Fruit fly (Drosophila melanogaster) ovary, adult (tissue): Measurements from ENCODE around the gene CG13901.

Experiments used
- CG17801 ChIP-seq: fragments of 200-800 bp; optimal IDR thresholded peaks from 2 replicates; lab custom pipeline; 2019; ENCODE audit warnings: missing biosample characterization, mild to moderate bottlenecking, missing genetic modification characterization, moderate library complexity; ENCODE audit not compliant: partially characterized antibody

Gene CG13901

DNA sequence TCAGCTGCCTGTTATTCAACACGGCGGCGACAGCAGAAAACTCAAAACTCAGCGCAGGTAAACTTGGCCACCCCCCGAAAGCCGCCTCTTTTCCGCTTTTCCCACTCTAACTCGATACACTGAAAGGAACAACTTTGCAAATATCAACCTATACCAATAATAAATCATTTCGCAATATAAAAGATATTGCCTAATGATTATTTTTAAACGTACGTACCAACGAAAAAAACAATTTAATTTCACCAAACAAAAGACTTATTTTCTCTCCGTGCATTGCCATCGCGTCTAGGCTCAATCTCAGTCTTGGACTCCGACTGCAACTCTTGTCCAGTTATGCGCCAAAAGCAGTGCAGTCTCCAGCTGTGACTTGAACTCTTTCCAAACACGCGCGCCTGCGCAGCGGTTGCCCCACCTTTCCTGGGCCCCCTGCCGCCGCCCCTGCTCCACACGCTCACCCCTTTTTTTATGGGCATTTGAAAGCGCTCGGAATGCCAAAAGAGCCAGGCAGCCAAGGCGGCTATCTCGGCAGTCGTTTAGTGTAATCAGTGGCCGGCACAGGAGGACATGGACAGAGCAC lies 31.9 kb downstream of the CG13901 start:
- TF ChIP-seq CG17801 (GFP tag; lab: Kevin White, UChicago), result no peak

DNA sequence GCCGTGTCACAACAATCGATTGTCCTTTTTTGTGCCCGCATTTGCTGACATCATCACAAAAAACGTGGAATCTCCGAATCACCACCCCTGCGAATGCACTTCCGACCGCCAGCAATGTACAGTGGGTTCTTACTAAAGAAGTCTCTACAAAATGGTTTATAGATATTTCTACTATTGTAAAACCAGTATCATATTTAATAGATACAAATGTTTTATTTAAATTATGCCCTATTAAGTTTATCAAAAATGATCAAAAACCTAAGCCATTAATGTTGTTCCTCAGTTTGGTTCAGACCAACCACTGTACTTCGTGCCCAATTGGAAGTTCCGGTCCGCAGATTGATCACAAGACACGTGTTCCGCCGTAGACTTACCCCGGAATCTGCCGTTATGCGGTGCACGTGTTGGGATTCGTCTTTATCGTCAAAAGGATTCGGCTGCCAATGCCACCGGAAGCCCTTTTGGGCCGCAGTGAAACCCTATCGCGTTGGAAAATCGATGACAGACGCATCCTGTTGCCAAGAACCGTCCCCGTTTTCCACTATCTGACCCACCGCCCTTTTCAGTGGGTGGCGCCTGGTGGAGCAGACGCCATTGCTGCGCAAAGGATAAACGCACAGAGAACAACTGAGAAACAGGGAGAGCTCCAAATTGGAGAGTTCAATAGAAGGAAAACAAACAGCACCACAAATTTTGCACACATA lies 32.9 kb downstream of the CG13901 start:
- no peak for TF ChIP-seq CG17801 (GFP tag; lab: Kevin White, UChicago)

DNA sequence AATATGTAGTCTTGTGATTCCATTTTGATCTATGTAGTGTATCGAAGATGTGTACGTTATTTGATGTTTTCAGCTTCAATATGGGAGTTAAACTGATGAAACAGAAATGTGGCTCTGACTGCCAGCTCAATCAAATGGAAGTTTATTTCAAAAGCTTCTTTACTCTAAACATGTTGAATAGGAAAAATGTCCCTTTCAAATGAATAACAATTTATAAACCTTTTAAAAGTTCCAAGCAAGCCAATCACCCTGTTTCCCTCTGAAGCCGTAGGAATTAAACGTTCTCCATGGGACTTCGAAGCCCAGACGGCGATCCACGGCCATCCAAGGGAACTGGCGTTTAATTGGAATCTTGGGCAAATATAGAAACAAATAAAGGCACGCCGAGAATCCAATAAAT lies 33.7 kb downstream of the CG13901 start, which contains the start of gene CG13898:
CG13898 (minus strand) TSS at position 101 of the 400 bp plus-strand sequence.
- no peak for TF ChIP-seq CG17801 (GFP tag; lab: Kevin White, UChicago)

DNA sequence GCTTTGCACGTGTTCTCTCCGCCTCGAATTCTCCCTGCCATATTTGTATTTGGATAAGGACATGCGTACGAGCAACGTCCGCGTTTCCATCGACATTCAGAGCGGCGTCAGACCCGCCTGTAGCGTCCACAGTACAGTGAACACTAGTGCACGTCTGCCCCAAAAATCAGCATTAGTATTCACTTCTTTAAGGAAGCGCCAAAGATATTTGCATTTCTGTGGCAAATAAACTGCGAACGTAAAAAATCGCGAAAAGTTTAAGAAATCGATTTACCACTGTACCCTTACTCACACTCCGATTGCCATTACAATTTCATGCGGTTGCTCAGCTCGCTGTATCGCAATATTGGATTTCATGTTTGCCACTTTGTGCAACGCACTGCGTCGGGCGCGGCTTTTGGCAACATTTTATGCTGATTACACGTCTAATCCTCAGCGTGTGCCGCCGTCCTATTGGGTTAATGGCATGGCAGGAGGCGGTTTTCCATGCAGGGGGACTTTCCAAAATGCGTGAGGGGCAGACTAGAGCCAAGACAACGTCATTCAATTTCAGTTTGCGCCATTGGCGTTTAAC lies 34.8 kb downstream of the CG13901 start:
- TF ChIP-seq CG17801 (GFP tag; lab: Kevin White, UChicago), result no peak

DNA sequence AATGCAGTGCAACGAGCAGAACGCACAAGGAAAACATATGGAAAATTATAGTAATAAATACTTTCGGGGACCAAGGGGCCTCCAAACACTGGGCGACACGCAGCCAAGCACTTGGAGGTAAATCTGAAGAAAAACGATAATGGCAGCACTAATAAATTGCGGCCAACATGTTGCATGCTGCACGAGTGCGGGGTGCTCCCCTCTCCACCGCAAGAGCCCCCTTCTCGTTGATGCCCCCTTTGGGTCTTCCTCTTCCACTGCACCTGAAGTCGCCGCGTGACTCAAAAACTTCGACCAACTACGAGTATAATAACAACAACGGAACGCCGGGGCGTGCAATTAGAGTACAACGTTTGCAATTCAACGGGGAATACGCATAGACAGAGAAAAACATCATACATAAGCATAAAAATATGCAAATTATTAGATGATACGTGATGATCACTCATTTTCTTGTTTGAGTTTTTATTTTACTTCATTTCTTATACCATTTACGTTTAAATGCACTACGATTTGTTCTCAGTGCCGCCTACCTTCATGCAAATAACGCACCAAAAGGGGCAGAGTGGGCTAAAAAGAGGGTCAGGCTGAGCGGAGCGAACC lies 35.7 kb downstream of the CG13901 start:
- TF ChIP-seq CG17801 (GFP tag; lab: Kevin White, UChicago), result no peak

DNA sequence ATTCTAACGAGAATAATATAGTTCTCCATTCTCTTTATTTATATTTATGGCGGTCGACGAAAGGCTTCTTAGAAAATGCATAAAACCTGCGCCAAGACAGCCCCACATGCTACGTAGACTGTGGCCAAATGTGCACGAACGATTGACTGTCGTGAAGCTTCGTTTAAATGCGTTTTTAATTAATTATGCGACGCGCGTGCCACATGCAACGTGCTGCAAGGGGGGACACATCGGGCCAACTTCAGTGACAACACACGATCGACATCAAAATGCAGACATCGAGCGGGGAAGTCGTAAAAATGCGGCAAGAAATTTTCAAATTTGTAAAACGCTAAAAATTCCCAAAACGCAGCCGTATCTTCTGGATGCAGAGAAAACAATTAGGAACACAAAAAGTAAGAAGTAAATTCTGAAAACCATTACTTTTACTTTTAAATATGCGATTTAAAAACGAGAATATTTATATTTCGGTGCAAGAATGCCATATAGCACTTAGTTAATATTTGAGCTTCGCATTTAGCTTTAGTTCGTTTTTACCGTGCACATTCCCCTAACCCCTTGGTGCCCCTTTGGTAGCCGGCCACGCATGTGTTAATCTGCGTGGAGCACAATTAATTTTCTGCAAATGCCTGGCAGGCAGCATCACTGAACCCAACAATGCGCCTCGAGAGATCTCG lies 37.6 kb downstream of the CG13901 start:
- TF ChIP-seq CG17801 (GFP tag; lab: Kevin White, UChicago), result no peak

DNA sequence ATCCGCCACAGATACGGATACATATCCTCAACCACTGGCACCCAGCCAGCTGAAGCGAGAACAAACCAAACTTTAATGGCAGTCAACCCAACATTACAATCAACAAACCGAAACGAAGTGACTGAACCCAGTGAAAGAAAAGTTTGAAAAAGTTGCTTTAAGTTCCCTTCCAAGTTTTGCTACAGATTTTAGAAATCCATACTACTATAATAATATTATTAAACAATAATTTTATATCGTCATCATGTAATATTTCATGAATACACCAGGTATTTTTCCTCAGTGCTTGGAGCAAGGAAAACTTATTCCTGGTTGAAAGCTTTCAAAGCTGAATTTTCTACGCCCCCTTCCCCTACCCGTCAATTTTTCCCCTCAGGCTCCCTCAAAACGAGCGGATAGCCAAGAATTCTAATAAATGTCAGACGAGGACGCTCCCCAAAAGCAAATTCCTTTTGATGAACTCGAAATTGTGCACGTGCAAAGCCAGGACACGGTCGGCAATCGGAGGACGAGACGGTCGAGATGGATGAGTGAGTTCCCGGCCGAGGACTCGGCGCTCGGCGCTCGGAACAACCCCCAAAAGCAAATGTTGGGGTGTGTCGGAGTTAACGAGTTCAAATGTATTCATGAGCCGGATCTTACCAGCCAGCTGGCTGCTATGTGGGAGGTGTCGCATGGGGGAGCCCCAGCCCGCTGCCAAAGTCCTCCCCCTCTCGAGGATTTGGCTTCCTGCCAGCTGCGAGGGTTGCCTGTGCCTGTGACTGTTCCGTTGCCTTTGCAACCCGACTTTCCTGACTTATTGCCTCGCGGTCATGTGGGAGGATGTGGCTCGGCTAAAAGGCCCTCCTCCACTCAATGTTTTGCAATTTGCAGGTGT lies 40.5 kb downstream of the CG13901 start:
- TF ChIP-seq CG17801 (GFP tag; lab: Kevin White, UChicago), result no peak

DNA sequence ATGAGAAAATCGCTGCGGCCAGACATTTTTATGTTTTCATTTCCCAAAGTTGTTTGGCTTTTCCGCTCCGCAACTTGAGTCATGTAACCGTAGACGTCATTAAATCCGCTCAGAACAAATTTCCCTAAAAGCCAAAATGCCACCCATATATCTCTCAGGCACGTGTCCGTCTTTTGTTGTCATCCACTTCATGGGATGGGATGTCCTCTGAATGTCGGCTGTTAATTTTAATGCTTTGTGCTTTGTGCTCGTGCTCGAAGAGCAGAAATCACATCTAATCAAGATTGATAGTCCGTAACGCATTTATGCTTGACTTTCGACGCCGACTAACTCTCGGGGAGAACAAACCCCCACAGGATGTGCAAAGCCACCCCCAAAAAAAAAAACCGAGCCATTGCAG lies 42.6 kb downstream of the CG13901 start:
- no peak for TF ChIP-seq CG17801 (GFP tag; lab: Kevin White, UChicago)

DNA sequence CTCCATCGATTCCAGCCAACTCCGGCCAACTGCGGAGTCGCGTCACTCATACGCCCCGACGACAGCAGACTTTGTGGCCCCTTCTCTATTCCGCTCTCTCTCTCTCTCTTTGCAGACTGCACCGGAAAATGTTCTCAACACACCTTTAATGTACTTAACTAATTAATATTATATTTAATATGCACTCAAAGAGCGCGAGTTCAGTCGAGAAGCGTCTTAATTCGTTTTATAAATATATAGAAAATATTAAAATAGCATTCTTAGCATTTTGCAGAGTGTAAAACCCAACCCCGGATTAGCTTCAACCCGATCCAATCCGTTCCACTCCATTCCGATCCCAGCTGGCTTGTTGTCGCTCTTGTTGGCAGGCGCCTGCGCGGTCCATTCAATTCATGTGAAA lies 43.2 kb downstream of the CG13901 start:
- no peak for TF ChIP-seq CG17801 (GFP tag; lab: Kevin White, UChicago)

DNA sequence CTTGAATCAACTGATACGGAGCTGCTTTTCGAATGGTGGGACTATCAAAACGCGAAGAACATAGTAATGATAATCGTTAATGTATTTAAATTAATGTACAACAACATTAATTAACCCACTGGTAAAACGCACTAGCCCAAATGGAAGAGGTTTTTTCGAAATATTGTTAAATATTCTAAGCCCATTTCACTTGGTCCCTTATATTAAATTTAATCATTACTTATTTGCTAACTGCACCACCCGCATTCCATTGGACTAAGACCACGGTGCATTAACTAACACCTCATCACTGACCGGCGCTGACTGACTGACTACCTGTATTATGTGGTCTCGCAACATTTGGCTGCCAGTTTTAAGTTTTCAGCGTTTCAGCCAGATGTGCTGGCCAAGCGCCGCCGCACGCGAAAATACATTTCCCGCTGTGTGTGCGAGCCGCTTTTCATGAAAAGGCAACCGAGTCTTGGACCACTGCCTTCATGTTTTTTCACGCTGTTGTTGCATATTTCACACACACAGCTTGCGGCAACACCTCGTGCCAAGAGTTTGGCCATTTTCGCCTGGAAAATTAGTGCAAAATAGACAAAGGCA lies 43.8 kb downstream of the CG13901 start:
- no peak for TF ChIP-seq CG17801 (GFP tag; lab: Kevin White, UChicago)

DNA sequence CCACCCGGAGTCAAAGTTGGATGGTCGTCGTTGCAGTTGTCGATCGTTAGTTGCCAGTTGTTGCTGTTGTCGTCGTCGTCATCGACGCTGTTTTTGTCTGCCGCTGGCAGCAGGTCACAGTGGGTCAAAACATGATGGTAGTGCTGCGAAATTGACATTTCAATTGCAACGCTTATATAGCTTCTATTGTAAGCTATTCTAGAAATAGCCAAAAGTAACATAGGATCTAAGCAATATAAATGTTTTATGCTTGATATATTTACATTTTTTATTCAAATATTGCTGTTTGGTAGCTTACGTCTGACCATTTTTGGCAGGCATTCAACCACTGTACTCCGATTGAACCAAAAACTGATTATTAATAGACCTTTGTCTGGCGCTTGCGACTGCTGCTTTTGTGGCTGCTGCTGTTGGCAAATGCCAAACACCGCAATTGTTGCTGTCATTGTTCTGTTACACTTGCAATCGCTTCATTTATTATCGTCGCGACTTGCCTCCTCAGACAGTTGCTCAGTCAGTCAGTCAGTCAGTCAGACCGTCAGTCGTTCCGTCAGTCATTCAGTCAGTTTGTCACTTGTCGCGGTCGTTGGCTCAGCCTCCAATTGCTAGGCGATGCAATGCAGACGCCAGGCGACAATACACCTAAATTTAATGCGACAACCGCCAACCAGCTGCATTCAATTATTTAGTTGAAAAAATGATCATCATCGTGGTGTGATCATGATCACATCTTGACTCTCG lies 46.2 kb downstream of the CG13901 start:
- no peak for TF ChIP-seq CG17801 (GFP tag; lab: Kevin White, UChicago)

DNA sequence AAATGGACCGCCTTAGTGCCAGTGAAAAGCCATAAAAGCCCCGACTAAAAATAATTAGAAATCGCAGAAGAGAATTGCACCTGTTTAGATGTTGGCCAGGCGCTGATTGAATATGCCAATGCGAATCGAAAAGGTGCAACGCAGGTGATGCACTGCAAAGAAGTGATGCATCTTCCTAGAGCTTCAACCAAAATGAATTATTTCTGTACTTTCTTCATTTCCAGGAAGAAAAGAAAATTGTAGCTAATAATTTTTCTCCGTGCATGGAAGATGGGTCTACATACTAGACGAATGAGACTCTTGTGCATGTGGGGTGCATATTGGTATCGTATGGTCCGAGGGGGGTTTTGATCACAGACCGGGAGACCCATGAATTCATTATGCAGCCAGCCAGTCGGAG lies 48.7 kb downstream of the CG13901 start:
- TF ChIP-seq CG17801 (GFP tag; lab: Kevin White, UChicago), result no peak

DNA sequence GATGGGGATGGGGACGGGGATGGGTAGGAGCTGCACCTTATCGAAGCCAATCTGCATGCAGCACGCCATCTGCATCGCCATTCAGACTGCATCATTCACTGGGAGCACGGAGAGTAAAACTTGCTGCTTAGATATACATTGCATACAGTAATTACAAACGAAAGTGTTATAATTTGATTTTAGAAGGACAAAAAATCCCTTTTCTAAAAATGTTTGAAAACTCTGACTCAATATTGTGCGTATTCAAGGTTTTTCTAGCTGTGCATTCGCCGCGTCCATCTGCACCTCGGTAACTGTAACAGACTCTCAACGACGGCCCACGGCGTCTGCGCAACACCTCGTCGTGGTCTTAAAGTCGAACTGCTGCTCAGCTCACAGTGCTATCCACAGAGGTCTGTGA lies 50.0 kb downstream of the CG13901 start:
- TF ChIP-seq CG17801 (GFP tag; lab: Kevin White, UChicago), result no peak
